Fruit fly (Drosophila melanogaster) whole organism, embryonic: ENCODE results near the gene LIMK1.
A peak's percentile ranks its signal among the peaks of the same experiment; 100 is the strongest.

Source experiments
- CG10431 ChIP-seq: fragments of 200-800 bp; sonication (Bioruptor generic); optimal IDR thresholded peaks from 3 replicates; lab custom pipeline; 2018; ENCODE audit warnings: missing biosample characterization, mild to moderate bottlenecking, missing genetic modification characterization
- CG11085 ChIP-seq: fragments of 200-800 bp; sonication (Bioruptor generic); IDR thresholded peaks from 2 replicates; pipeline ENCODE4 v1.3.6; 2022; ENCODE audit warnings: missing biosample characterization, missing genetic modification characterization
- CG12155 ChIP-seq: fragments of 200-800 bp; sonication (Bioruptor generic); optimal IDR thresholded peaks from 3 replicates; lab custom pipeline; 2016; ENCODE audit warnings: missing biosample characterization, missing genetic modification characterization
- CG12942 ChIP-seq: fragments of 200-800 bp; sonication (Bioruptor generic); optimal IDR thresholded peaks from 3 replicates; lab custom pipeline; 2016; ENCODE audit warnings: missing biosample characterization, missing genetic modification characterization
- CG13624 ChIP-seq: fragments of 200-800 bp; sonication (Bioruptor generic); optimal IDR thresholded peaks from 2 replicates; lab custom pipeline; 2016; ENCODE audit warnings: missing biosample characterization, missing genetic modification characterization
- CG15696 ChIP-seq: fragments of 200-800 bp; sonication (Bioruptor generic); optimal IDR thresholded peaks from 2 replicates; lab custom pipeline; 2019; ENCODE audit warnings: missing biosample characterization, mild to moderate bottlenecking, missing genetic modification characterization, moderate library complexity
- CG17568 ChIP-seq: fragments of 200-800 bp; sonication (Bioruptor generic); optimal IDR thresholded peaks from 2 replicates; lab custom pipeline; 2018; ENCODE audit warnings: missing biosample characterization, mild to moderate bottlenecking, missing genetic modification characterization, moderate library complexity
- CG18011 ChIP-seq: fragments of 200-800 bp; sonication (Bioruptor generic); optimal IDR thresholded peaks from 2 replicates; lab custom pipeline; 2017; ENCODE audit warnings: missing biosample characterization, missing genetic modification characterization, mild to moderate bottlenecking, moderate library complexity, missing genotype
- CG30020 ChIP-seq: fragments of 200-800 bp; optimal IDR thresholded peaks from 2 replicates; lab custom pipeline; 2019; ENCODE audit warnings: missing biosample characterization, mild to moderate bottlenecking, missing genetic modification characterization, moderate library complexity
- CG31388 ChIP-seq: fragments of 200-800 bp; sonication (Bioruptor generic); optimal IDR thresholded peaks from 2 replicates; lab custom pipeline; 2016; ENCODE audit warnings: missing biosample characterization, missing genetic modification characterization
- CG4404 ChIP-seq: fragments of 200-800 bp; sonication (Bioruptor generic); IDR thresholded peaks from 2 replicates; pipeline ENCODE4 v1.3.6; 2022; ENCODE audit warnings: missing biosample characterization, missing genetic modification characterization
- CG4730 ChIP-seq: fragments of 200-800 bp; sonication (Bioruptor generic); IDR thresholded peaks from 2 replicates; pipeline ENCODE4 v1.3.6; 2022; ENCODE audit warnings: missing biosample characterization, missing genetic modification characterization
- CG5180 ChIP-seq: fragments of 200-800 bp; sonication (Bioruptor generic); optimal IDR thresholded peaks from 3 replicates; lab custom pipeline; 2017; ENCODE audit warnings: missing biosample characterization, missing genetic modification characterization, mild to moderate bottlenecking, moderate library complexity, missing genetic modification reagents
- CG6175 ChIP-seq: fragments of 200-800 bp; sonication (Bioruptor generic); IDR thresholded peaks from 3 replicates; pipeline ENCODE4 v1.3.6; 2022; ENCODE audit warnings: missing biosample characterization, missing genetic modification characterization
- CG6654 ChIP-seq: fragments of 200-800 bp; sonication (Bioruptor generic); optimal IDR thresholded peaks from 2 replicates; lab custom pipeline; 2017; ENCODE audit warnings: missing biosample characterization, mild to moderate bottlenecking, missing genetic modification characterization
- CG7745 ChIP-seq: fragments of 200-800 bp; sonication (Bioruptor generic); optimal IDR thresholded peaks from 2 replicates; lab custom pipeline; 2018; ENCODE audit warnings: missing biosample characterization, mild to moderate bottlenecking, missing genetic modification characterization, moderate library complexity
- CG7928 ChIP-seq: fragments of 200-800 bp; sonication (Bioruptor generic); optimal IDR thresholded peaks from 2 replicates; lab custom pipeline; 2017; ENCODE audit warnings: missing biosample characterization, mild to moderate bottlenecking, missing genetic modification characterization
- CG8290 ChIP-seq, 3 experiments: fragments of 200-800 bp; sonication (Bioruptor generic); optimal IDR thresholded peaks; 2 replicates each; lab custom pipeline; 2016 to 2019; ENCODE audit warnings: missing biosample characterization in 3 of 3, missing genetic modification characterization in 3 of 3, mild to moderate bottlenecking in 2 of 3, moderate library complexity in 1 of 3
- CG8765 ChIP-seq: fragments of 200-800 bp; sonication (Bioruptor generic); IDR thresholded peaks from 2 replicates; pipeline ENCODE4 v1.3.6; 2022; ENCODE audit warnings: missing biosample characterization, missing genetic modification characterization
- CG8924 ChIP-seq: fragments of 200-800 bp; optimal IDR thresholded peaks from 3 replicates; lab custom pipeline; 2019; ENCODE audit warnings: missing biosample characterization, mild to moderate bottlenecking, missing genetic modification characterization, moderate library complexity
- CG9727 ChIP-seq: fragments of 200-800 bp; sonication (Bioruptor generic); optimal IDR thresholded peaks from 3 replicates; lab custom pipeline; 2017; ENCODE audit warnings: missing biosample characterization, mild to moderate bottlenecking, missing genetic modification characterization
- CG9797 ChIP-seq: fragments of 200-800 bp; sonication (Bioruptor generic); optimal IDR thresholded peaks from 3 replicates; lab custom pipeline; 2018; ENCODE audit warnings: missing biosample characterization, mild to moderate bottlenecking, missing genetic modification characterization
- Doc2 ChIP-seq: fragments of 200-800 bp; sonication (Bioruptor generic); IDR thresholded peaks from 2 replicates; pipeline ENCODE4 v1.3.6; 2022; ENCODE audit warnings: missing biosample characterization, missing genetic modification characterization
- HLH3B ChIP-seq: fragments of 200-800 bp; sonication (Bioruptor generic); IDR thresholded peaks from 2 replicates; pipeline ENCODE4 v1.3.6; 2022; ENCODE audit warnings: missing biosample characterization, missing genetic modification characterization
- Hmr ChIP-seq: fragments of 200-800 bp; sonication (Bioruptor generic); optimal IDR thresholded peaks from 3 replicates; lab custom pipeline; 2017; ENCODE audit warnings: mild to moderate bottlenecking, missing biosample characterization, missing genetic modification reagents, missing genetic modification characterization
- Lim3 ChIP-seq: fragments of 200-800 bp; sonication (Bioruptor generic); IDR thresholded peaks from 2 replicates; pipeline ENCODE4 v1.3.6; 2022; ENCODE audit warnings: missing biosample characterization, missing genetic modification characterization
- MESR4 ChIP-seq: fragments of 200-800 bp; sonication (Bioruptor generic); optimal IDR thresholded peaks from 2 replicates; lab custom pipeline; 2018; ENCODE audit warnings: missing biosample characterization, mild to moderate bottlenecking, missing genetic modification characterization, moderate library complexity
- Mrtf ChIP-seq: fragments of 200-800 bp; sonication (Bioruptor generic); IDR thresholded peaks from 3 replicates; pipeline ENCODE4 v1.3.6; 2022; ENCODE audit warnings: missing biosample characterization, missing genetic modification characterization
- NFAT ChIP-seq: fragments of 200-800 bp; sonication (Bioruptor generic); IDR thresholded peaks from 2 replicates; pipeline ENCODE4 v1.3.6; 2022; ENCODE audit warnings: missing biosample characterization, missing genetic modification characterization
- NfI ChIP-seq: fragments of 200-800 bp; sonication (Bioruptor generic); optimal IDR thresholded peaks from 3 replicates; lab custom pipeline; 2018; ENCODE audit warnings: missing biosample characterization, mild to moderate bottlenecking, missing genetic modification characterization, moderate library complexity
- Oli ChIP-seq: fragments of 200-800 bp; sonication (Bioruptor generic); optimal IDR thresholded peaks from 2 replicates; lab custom pipeline; 2018; ENCODE audit warnings: missing biosample characterization, mild to moderate bottlenecking, missing genetic modification characterization, moderate library complexity
- Poxn ChIP-seq: fragments of 200-800 bp; sonication (Bioruptor generic); IDR thresholded peaks from 2 replicates; pipeline ENCODE4 v1.3.6; 2022; ENCODE audit warnings: missing biosample characterization, missing genetic modification characterization
- Rx ChIP-seq: fragments of 200-800 bp; sonication (Bioruptor generic); IDR thresholded peaks from 2 replicates; pipeline ENCODE4 v1.3.6; 2022; ENCODE audit warnings: missing biosample characterization, missing genetic modification characterization
- Side ChIP-seq: fragments of 200-800 bp; sonication (Bioruptor generic); optimal IDR thresholded peaks from 2 replicates; lab custom pipeline; 2016; ENCODE audit warnings: missing biosample characterization, missing genetic modification characterization
- bsh ChIP-seq, 2 experiments: fragments of 200-800 bp; sonication (Bioruptor generic); optimal IDR thresholded peaks; 2 replicates each; lab custom pipeline; 2017 to 2018; ENCODE audit warnings: mild to moderate bottlenecking in 2 of 2, missing biosample characterization in 2 of 2, missing genetic modification characterization in 2 of 2, moderate library complexity in 1 of 2
- caup ChIP-seq: fragments of 200-800 bp; sonication (Bioruptor generic); optimal IDR thresholded peaks from 3 replicates; lab custom pipeline; 2017; ENCODE audit warnings: missing biosample characterization, mild to moderate bottlenecking, missing genetic modification characterization, moderate library complexity; ENCODE audit not compliant: severe bottlenecking
- chm ChIP-seq: fragments of 200-800 bp; sonication (Bioruptor generic); IDR thresholded peaks from 2 replicates; pipeline ENCODE4 v1.3.6; 2022; ENCODE audit warnings: missing biosample characterization, missing genetic modification characterization
- crp ChIP-seq, 2 experiments: fragments of 200-800 bp; sonication (Bioruptor generic); optimal IDR thresholded peaks; 2 replicates in 1 of 2; 3 replicates in 1 of 2; lab custom pipeline; 2017; ENCODE audit warnings: missing biosample characterization in 2 of 2, missing genetic modification characterization in 2 of 2, mild to moderate bottlenecking in 1 of 2, moderate library complexity in 1 of 2
- fd3F ChIP-seq: fragments of 200-800 bp; sonication (Bioruptor generic); optimal IDR thresholded peaks from 2 replicates; lab custom pipeline; 2018; ENCODE audit warnings: missing biosample characterization, mild to moderate bottlenecking, missing genetic modification characterization, moderate library complexity
- hth ChIP-seq: fragments of >200 bp; optimal IDR thresholded peaks from 2 replicates; lab custom pipeline; 2017; ENCODE audit warnings: inconsistent platforms
- kay ChIP-seq: fragments of 200-800 bp; sonication (Bioruptor generic); optimal IDR thresholded peaks from 2 replicates; lab custom pipeline; 2016; ENCODE audit warnings: missing biosample characterization, missing genetic modification characterization
- ken ChIP-seq: fragments of 200-800 bp; sonication (Bioruptor generic); IDR thresholded peaks from 3 replicates; pipeline ENCODE4 v1.3.6; 2022; ENCODE audit warnings: missing biosample characterization, missing genetic modification characterization
- mld ChIP-seq: fragments of 200-800 bp; sonication (Bioruptor generic); IDR thresholded peaks from 3 replicates; pipeline ENCODE4 v1.3.6; 2022; ENCODE audit warnings: missing biosample characterization, missing genetic modification characterization; ENCODE audit not compliant: partially characterized antibody
- odd ChIP-seq: fragments of 200-800 bp; sonication (Bioruptor generic); optimal IDR thresholded peaks from 2 replicates; lab custom pipeline; 2017; ENCODE audit warnings: missing biosample characterization, mild to moderate bottlenecking, missing genetic modification characterization
- otp ChIP-seq: fragments of 200-800 bp; sonication (Bioruptor generic); IDR thresholded peaks from 3 replicates; pipeline ENCODE4, ENCODE4 v1.3.6; 2022; ENCODE audit warnings: missing biosample characterization, missing genetic modification characterization
- pnt ChIP-seq: fragments of 200-800 bp; sonication (Bioruptor generic); optimal IDR thresholded peaks from 3 replicates; lab custom pipeline; 2016; ENCODE audit warnings: missing biosample characterization, missing genetic modification characterization
- salm ChIP-seq: fragments of 200-800 bp; sonication (Bioruptor generic); optimal IDR thresholded peaks from 2 replicates; lab custom pipeline; 2018; ENCODE audit warnings: missing biosample characterization, mild to moderate bottlenecking, missing genetic modification characterization
- sisA ChIP-seq: fragments of 200-800 bp; sonication (Bioruptor generic); IDR thresholded peaks from 2 replicates; pipeline ENCODE4 v1.3.6; 2022; ENCODE audit warnings: missing biosample characterization, missing genetic modification characterization
- tup ChIP-seq: fragments of 200-800 bp; sonication (Bioruptor generic); optimal IDR thresholded peaks from 2 replicates; lab custom pipeline; 2016; ENCODE audit warnings: missing biosample characterization, mild to moderate bottlenecking, missing genetic modification characterization, moderate library complexity

Gene LIMK1

DNA sequence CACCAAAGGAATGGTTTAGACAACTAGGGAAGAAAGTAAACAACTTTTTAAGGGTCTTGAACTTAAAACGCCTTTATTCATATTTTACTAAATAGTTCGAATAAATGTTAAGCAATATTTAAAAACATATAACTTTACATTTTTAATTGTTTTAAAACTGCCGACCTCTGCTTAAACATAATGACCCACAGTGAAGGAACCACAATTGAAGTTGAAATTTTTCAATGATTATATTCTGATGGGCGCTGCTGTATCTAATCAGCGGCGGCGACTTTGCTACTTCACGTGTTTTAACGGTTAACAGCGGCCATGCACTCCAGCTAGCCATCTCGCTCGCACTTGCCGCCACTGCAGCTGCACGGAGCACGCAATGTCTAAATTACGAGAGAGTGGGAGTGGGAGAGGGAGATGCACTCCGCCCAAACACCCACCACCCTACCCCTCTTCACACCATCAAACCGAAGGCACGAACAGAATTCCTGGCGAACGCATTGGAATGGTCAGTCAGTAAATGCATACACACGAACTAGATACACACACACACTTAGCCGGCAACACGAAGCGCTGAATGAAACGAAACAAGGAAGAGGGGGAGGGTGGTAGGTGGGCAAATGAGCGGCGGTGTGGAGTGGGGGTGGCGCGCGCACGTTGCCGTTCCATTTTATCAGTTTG, 13.2 kb downstream of the LIMK1 start (continued):
- TF ChIP-seq CG4730 (GFP tag; lab: Robert Waterston, UW): peak; percentile 39; the same call in 1 of the 2 replicates
- peak; percentile 59 for TF ChIP-seq Hmr (GFP tag; lab: Kevin White, UChicago)
- no peak for TF ChIP-seq Lim3 (GFP tag; lab: Robert Waterston, UW)
- TF ChIP-seq ken (GFP tag; lab: Robert Waterston, UW): 0 out of 3 replicates have a peak, but pooled peaks have one; percentile 38
- peak; percentile 24 for TF ChIP-seq CG6654
- TF ChIP-seq sisA (GFP tag; lab: Robert Waterston, UW): peak; percentile 57
- TF ChIP-seq CG15696 (tag; lab: Kevin White, UChicago): no peak
- no peak for TF ChIP-seq CG11085 (GFP tag; lab: Robert Waterston, UW)
- TF ChIP-seq CG17568 (GFP tag; lab: Kevin White, UChicago): no peak
- TF ChIP-seq chm: no peak
- peak; percentile 1 for TF ChIP-seq tup (GFP tag; lab: Kevin White, UChicago)
- TF ChIP-seq CG13624 (GFP tag; lab: Kevin White, UChicago): no peak
- TF ChIP-seq CG9727: peak; percentile 47
- TF ChIP-seq CG9797 (GFP tag; lab: Kevin White, UChicago): no peak
- no peak for TF ChIP-seq Side
- TF ChIP-seq CG30020 (tag; lab: Kevin White, UChicago): no peak
- TF ChIP-seq CG31388 (GFP tag; lab: Kevin White, UChicago): no peak
- TF ChIP-seq NfI (GFP tag; lab: Kevin White, UChicago): peak; percentile 43
- peak in 1 of 2 experiments; percentile 75 for TF ChIP-seq bsh (GFP tag; optimal IDR thresholded peaks at IDR 0.05; lab: Kevin White, UChicago)
- no peak for TF ChIP-seq CG7745 (tag; lab: Kevin White, UChicago)
- no peak; the same call in 2 of the 3 replicates for TF ChIP-seq otp (GFP tag; lab: Robert Waterston, UW)
- no peak for TF ChIP-seq Poxn (GFP tag; lab: Robert Waterston, UW)
- TF ChIP-seq Rx: peak; percentile 16; the same call in 1 of the 2 replicates
- TF ChIP-seq CG8765 (GFP tag; lab: Robert Waterston, UW): no peak
- no peak for TF ChIP-seq CG4404 (GFP tag; lab: Robert Waterston, UW)
- no peak for TF ChIP-seq CG6175 (GFP tag; lab: Robert Waterston, UW)
- TF ChIP-seq HLH3B (GFP tag; lab: Robert Waterston, UW): no peak
- peak; percentile 4 for TF ChIP-seq pnt
- TF ChIP-seq CG18011 (GFP tag; lab: Kevin White, UChicago): no peak
- peak; percentile 36; the same call in 1 of the 3 replicates for TF ChIP-seq Mrtf
- peak; percentile 39 for TF ChIP-seq fd3F (GFP tag; lab: Kevin White, UChicago)
- TF ChIP-seq Oli: peak; percentile 80
- no peak for TF ChIP-seq NFAT (GFP tag; lab: Robert Waterston, UW)
- TF ChIP-seq CG7928 (GFP tag; lab: Kevin White, UChicago): no peak
- TF ChIP-seq CG12155: peak; percentile 28
- TF ChIP-seq kay (GFP tag; lab: Kevin White, UChicago): no peak
- TF ChIP-seq crp (GFP tag; optimal IDR thresholded peaks at IDR 0.05; lab: Kevin White, UChicago): no peak
- TF ChIP-seq Doc2: no peak
- TF ChIP-seq odd (GFP tag; lab: Kevin White, UChicago): peak; percentile 38
- TF ChIP-seq salm (tag; lab: Kevin White, UChicago): peak; percentile 28
- no peak for TF ChIP-seq MESR4 (GFP tag; lab: Kevin White, UChicago)
- TF ChIP-seq CG5180 (GFP tag; lab: Kevin White, UChicago): peak; percentile 46
- no peak for TF ChIP-seq caup (GFP tag; lab: Kevin White, UChicago)
- no peak for TF ChIP-seq CG10431 (GFP tag; lab: Kevin White, UChicago)
- peak; percentile 67 for TF ChIP-seq CG8924 (tag; lab: Kevin White, UChicago)
- TF ChIP-seq CG8290 (GFP tag; optimal IDR thresholded peaks at IDR 0.05; lab: Kevin White, UChicago): no peak
- no peak for TF ChIP-seq CG8290 (tag; optimal IDR thresholded peaks at IDR 0.05; lab: Kevin White, UChicago)
- TF ChIP-seq CG12942 (GFP tag; lab: Kevin White, UChicago): no peak
- TF ChIP-seq hth (lab: Kevin White, UChicago): no peak
- no peak for TF ChIP-seq mld (GFP tag; lab: Robert Waterston, UW)
